Fruit fly (Drosophila melanogaster) S2 (cell line): ENCODE measurements around the gene Past1.

Source experiments
- CG8478 ChIP-seq: fragments of >200 bp; optimal IDR thresholded peaks from 2 replicates; lab custom pipeline; 2018
- CTCF ChIP-seq, 2 experiments: fragments of >200 bp; optimal IDR thresholded peaks; 2 replicates each; lab custom pipeline; 2018

Past1 gene

DNA sequence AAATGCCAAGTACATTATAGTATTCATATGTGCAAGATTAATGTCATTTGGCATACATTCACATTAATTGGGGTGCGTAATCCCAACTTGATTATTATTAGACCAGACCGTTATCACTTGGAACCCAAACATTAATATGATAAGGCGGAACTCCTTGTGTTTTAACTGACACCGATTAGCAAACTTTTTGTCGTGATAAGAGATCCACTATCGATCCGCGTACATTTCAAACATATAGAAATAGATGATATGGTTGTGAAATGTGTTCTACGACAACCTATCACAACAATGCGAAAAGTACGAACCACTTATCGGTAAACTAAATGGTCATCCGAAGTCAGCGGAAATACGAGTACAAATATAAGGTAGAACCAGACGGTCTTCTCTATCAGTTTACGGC lies 42.1 kb downstream of the Past1 start, which contains the start of gene Ugt37A2:
Gene Ugt37A2 (plus strand): TSS at position 396 of the 400 bp plus-strand sequence.
- TF ChIP-seq CG8478 (lab: Kevin White, UChicago) (no peak), CTCF (optimal IDR thresholded peaks at IDR 0.05; lab: Kevin White, UChicago) (no peak)

DNA sequence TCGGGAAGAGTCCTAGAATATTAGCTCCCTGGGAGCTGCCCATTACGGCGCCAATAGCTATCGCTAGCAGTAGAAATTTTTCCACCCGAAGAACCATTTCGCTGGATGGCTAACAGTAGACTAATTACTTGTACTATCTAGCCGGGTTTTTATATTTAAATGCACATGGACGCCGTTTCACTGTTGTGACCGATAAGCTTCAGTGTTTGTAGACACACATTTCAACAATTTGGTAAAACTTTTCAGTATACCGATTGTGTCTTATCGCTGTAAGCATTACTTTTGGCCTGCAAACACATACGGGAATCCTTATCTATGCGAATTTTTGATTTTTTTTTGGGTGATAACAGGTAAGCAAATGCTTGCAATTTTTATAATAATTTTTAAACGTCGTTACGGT lies 46.5 kb downstream of the Past1 start, which contains the start of gene Ugt37A3:
Gene Ugt37A3 (minus strand): TSS at position 101 of the 400 bp plus-strand sequence.
- no peak for TF ChIP-seq CTCF (optimal IDR thresholded peaks at IDR 0.05; lab: Kevin White, UChicago)
- TF ChIP-seq CG8478 (lab: Kevin White, UChicago): no peak

dm6 chr3R:12751027-12751426 lies 53.9 kb downstream of the Past1 start:
- no peak for TF ChIP-seq CTCF (optimal IDR thresholded peaks at IDR 0.05; lab: Kevin White, UChicago)
- no peak for TF ChIP-seq CG8478 (lab: Kevin White, UChicago)
